Worm (Caenorhabditis elegans): ENCODE measurements around the gene C16D9.8.
A peak's percentile ranks its signal among the peaks of the same experiment; 100 is the strongest.

Gene C16D9.8

ce11 chrV:8252532-8252931 is 10.8 kb downstream of the C16D9.8 start:
- TF ChIP-seq scrt-1 (GFP tag; IDR thresholded peaks at IDR 0.05) (no peak), B0310.2 (tag; optimal IDR thresholded peaks at IDR 0.05) (no peak), hmbx-1 (tag; optimal IDR thresholded peaks at IDR 0.05) (no peak), ama-1 (optimal IDR thresholded peaks at IDR 0.05) (no peak), hmg-4 (GFP tag; optimal IDR thresholded peaks at IDR 0.05) (no peak), pes-1 (GFP tag; IDR thresholded peaks at IDR 0.05) (no peak)

- TF ChIP-seq pes-1 (GFP tag; IDR thresholded peaks at IDR 0.05) (no peak), tra-4 (tag; optimal IDR thresholded peaks at IDR 0.05) (no peak), ama-1 (optimal IDR thresholded peaks at IDR 0.05) (no peak), hmbx-1 (tag; optimal IDR thresholded peaks at IDR 0.05) (no peak), hmg-4 (GFP tag; optimal IDR thresholded peaks at IDR 0.05) (no peak), ceh-36 (tag; optimal IDR thresholded peaks at IDR 0.05) (no peak), tbx-37 (GFP tag; conservative IDR thresholded peaks at IDR 0.05) (no peak), ceh-13 (GFP tag; optimal IDR thresholded peaks at IDR 0.05) (no peak), hnd-1 (tag; optimal IDR thresholded peaks at IDR 0.05) (no peak), tbx-11 (GFP tag; IDR thresholded peaks at IDR 0.05) (no peak), flt-1 (GFP tag; IDR thresholded peaks at IDR 0.05) (no peak), ets-7 (tag; optimal IDR thresholded peaks at IDR 0.05) (no peak), scrt-1 (GFP tag; IDR thresholded peaks at IDR 0.05) (no peak), aly-1 (tag; optimal IDR thresholded peaks at IDR 0.05) (no peak), F13C5.2 (tag; optimal IDR thresholded peaks at IDR 0.05) (no peak)
Measured at ce11 chrV:8251075-8251474, 12.3 kb downstream of the C16D9.8 start.

ce11 chrV:8250208-8250607 is 13.2 kb downstream of the C16D9.8 start, which contains the start of gene C16D9.6:
Gene C16D9.6, minus strand, starts transcription at chrV:8250308.
- TF ChIP-seq ceh-36 (tag; optimal IDR thresholded peaks at IDR 0.05) (no peak), tra-4 (tag; optimal IDR thresholded peaks at IDR 0.05) (no peak), hmg-4 (GFP tag; optimal IDR thresholded peaks at IDR 0.05) (no peak), ama-1 (optimal IDR thresholded peaks at IDR 0.05) (no peak), sea-1 (GFP tag; conservative IDR thresholded peaks at IDR 0.05) (no peak), B0310.2 (tag; optimal IDR thresholded peaks at IDR 0.05) (no peak), hmbx-1 (tag; optimal IDR thresholded peaks at IDR 0.05) (no peak), flt-1 (GFP tag; IDR thresholded peaks at IDR 0.05) (no peak), aly-1 (tag; optimal IDR thresholded peaks at IDR 0.05) (no peak), hnd-1 (tag; optimal IDR thresholded peaks at IDR 0.05) (no peak), scrt-1 (GFP tag; IDR thresholded peaks at IDR 0.05) (no peak), tbx-37 (GFP tag; conservative IDR thresholded peaks at IDR 0.05) (no peak), tbx-11 (GFP tag; IDR thresholded peaks at IDR 0.05) (no peak), ets-7 (tag; optimal IDR thresholded peaks at IDR 0.05) (no peak)

ce11 chrV:8247311-8248105 is 15.9 kb downstream of the C16D9.8 start:
- no peak for TF ChIP-seq F13C5.2 (tag; optimal IDR thresholded peaks at IDR 0.05)
- no peak for TF ChIP-seq scrt-1 (GFP tag; IDR thresholded peaks at IDR 0.05)
- no peak for TF ChIP-seq tbx-11 (GFP tag; IDR thresholded peaks at IDR 0.05)
- no peak for TF ChIP-seq aly-1 (tag; optimal IDR thresholded peaks at IDR 0.05)
- no peak for TF ChIP-seq hmbx-1 (tag; optimal IDR thresholded peaks at IDR 0.05)
- TF ChIP-seq ama-1 (optimal IDR thresholded peaks at IDR 0.05): peak; percentile 48

ce11 chrV:8245457-8245856 is 17.9 kb downstream of the C16D9.8 start, which contains the start of gene C16D9.5:
Gene C16D9.5, minus strand, starts transcription at chrV:8245557.
- TF ChIP-seq B0310.2 (tag; optimal IDR thresholded peaks at IDR 0.05): no peak
- TF ChIP-seq ceh-36 (tag; optimal IDR thresholded peaks at IDR 0.05): no peak
- no peak for TF ChIP-seq aly-1 (tag; optimal IDR thresholded peaks at IDR 0.05)
- no peak for TF ChIP-seq F13C5.2 (tag; optimal IDR thresholded peaks at IDR 0.05)
- no peak for TF ChIP-seq tbx-37 (GFP tag; conservative IDR thresholded peaks at IDR 0.05)
- no peak for TF ChIP-seq ama-1 (optimal IDR thresholded peaks at IDR 0.05)
- no peak for TF ChIP-seq sea-1 (GFP tag; conservative IDR thresholded peaks at IDR 0.05)
- no peak for TF ChIP-seq ceh-13 (GFP tag; optimal IDR thresholded peaks at IDR 0.05)

- TF ChIP-seq tbx-11 (GFP tag; IDR thresholded peaks at IDR 0.05): no peak
- no peak for TF ChIP-seq sea-1 (GFP tag; conservative IDR thresholded peaks at IDR 0.05)
- TF ChIP-seq hnd-1 (tag; optimal IDR thresholded peaks at IDR 0.05): no peak
- TF ChIP-seq ceh-36 (tag; optimal IDR thresholded peaks at IDR 0.05): no peak
- no peak for TF ChIP-seq ama-1 (optimal IDR thresholded peaks at IDR 0.05)
Measured at ce11 chrV:8243201-8243600, 20.2 kb downstream of the C16D9.8 start.

ce11 chrV:8242798-8243197 is 20.6 kb downstream of the C16D9.8 start, which contains the start of gene C16D9.4:
Gene C16D9.4, minus strand, starts transcription at chrV:8242898.
- no peak for TF ChIP-seq flt-1 (GFP tag; IDR thresholded peaks at IDR 0.05)
- TF ChIP-seq pes-1 (GFP tag; IDR thresholded peaks at IDR 0.05): no peak
- no peak for TF ChIP-seq hnd-1 (tag; optimal IDR thresholded peaks at IDR 0.05)
- no peak for TF ChIP-seq aly-1 (tag; optimal IDR thresholded peaks at IDR 0.05)
- no peak for TF ChIP-seq scrt-1 (GFP tag; IDR thresholded peaks at IDR 0.05)
- TF ChIP-seq tbx-37 (GFP tag; conservative IDR thresholded peaks at IDR 0.05): no peak
- no peak for TF ChIP-seq ama-1 (optimal IDR thresholded peaks at IDR 0.05)
- no peak for TF ChIP-seq B0310.2 (tag; optimal IDR thresholded peaks at IDR 0.05)
- TF ChIP-seq ceh-13 (GFP tag; optimal IDR thresholded peaks at IDR 0.05): no peak
- TF ChIP-seq hmg-4 (GFP tag; optimal IDR thresholded peaks at IDR 0.05): no peak

- TF ChIP-seq B0310.2 (tag; optimal IDR thresholded peaks at IDR 0.05) (no peak), ceh-36 (tag; optimal IDR thresholded peaks at IDR 0.05) (no peak), tbx-37 (GFP tag; conservative IDR thresholded peaks at IDR 0.05) (no peak), ets-7 (tag; optimal IDR thresholded peaks at IDR 0.05) (no peak), hmbx-1 (tag; optimal IDR thresholded peaks at IDR 0.05) (no peak), tra-4 (tag; optimal IDR thresholded peaks at IDR 0.05) (no peak), tbx-11 (GFP tag; IDR thresholded peaks at IDR 0.05) (no peak), pes-1 (GFP tag; IDR thresholded peaks at IDR 0.05) (no peak), hmg-4 (GFP tag; optimal IDR thresholded peaks at IDR 0.05) (no peak), sea-1 (GFP tag; conservative IDR thresholded peaks at IDR 0.05) (no peak), F13C5.2 (tag; optimal IDR thresholded peaks at IDR 0.05) (no peak), aly-1 (tag; optimal IDR thresholded peaks at IDR 0.05) (no peak), ceh-13 (GFP tag; optimal IDR thresholded peaks at IDR 0.05) (no peak), scrt-1 (GFP tag; IDR thresholded peaks at IDR 0.05) (no peak), flt-1 (GFP tag; IDR thresholded peaks at IDR 0.05) (no peak)
Measured at ce11 chrV:8239928-8240327, 23.4 kb downstream of the C16D9.8 start, which contains the start of gene C16D9.3. Gene C16D9.3, minus strand, starts transcription at chrV:8240028.
